Worm (Caenorhabditis elegans): ENCODE measurements around the gene T21D12.7.

- TF ChIP-seq hmg-4 (GFP tag; optimal IDR thresholded peaks at IDR 0.05) = no peak
- no peak for TF ChIP-seq tra-4 (tag; optimal IDR thresholded peaks at IDR 0.05)
- no peak for TF ChIP-seq flt-1 (GFP tag; IDR thresholded peaks at IDR 0.05)
- TF ChIP-seq hnd-1 (tag; optimal IDR thresholded peaks at IDR 0.05) = no peak
Measured at ce11 chrIV:300307-300706, 9.1 kb upstream of the T21D12.7 start.

All from whole organism, early embryonic.